Worm (Caenorhabditis elegans) whole organism, L4 larva: Measurements from ENCODE around the gene T24A6.7.

ENCODE experiments used
- lin-13 ChIP-seq: fragments of 150-350 bp; optimal IDR thresholded peaks from 2 replicates; lab custom pipeline; 2014; ENCODE audit warnings: missing biosample characterization, missing genetic modification reagents, missing genetic modification characterization
- nhr-25 ChIP-seq: sonication (generic microtip); optimal IDR thresholded peaks from 2 replicates; lab custom pipeline; 2017; ENCODE audit warnings: missing genetic modification characterization, mild to moderate bottlenecking, missing compliant biosample characterization, antibody characterized with exemption, moderate library complexity, borderline replicate concordance; ENCODE audit not compliant: insufficient read depth

DNA sequence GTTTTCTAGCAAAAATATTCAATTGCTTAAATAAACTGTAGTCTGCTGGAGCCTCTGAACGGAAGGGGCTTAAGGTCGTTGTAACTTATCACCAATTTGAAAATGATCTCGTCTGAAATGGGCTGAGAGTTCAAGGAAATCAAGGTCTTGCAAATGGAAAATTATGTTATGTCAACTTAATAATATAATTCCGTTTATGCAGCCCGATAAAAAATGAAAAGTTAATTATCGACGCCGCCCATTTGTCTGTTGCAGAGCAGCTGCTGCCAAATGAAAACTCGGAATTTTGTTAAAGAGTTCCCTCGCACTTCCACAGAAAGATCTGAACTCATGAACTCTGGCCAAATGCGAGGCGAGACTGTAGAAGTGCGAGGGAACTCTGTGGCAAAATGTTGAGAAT, 16.0 kb downstream of the T24A6.7 start, which contains the start of gene srbc-67:
- TF ChIP-seq lin-13 (GFP tag; lab: Kevin White, UChicago) (no peak), nhr-25 (no peak)
